Worm (Caenorhabditis elegans) whole organism, L4 larva: Measurements from ENCODE around the gene acr-16.
A peak's percentile ranks its signal among the peaks of the same experiment; 100 is the strongest.

Experiments used
- F10B5.3 ChIP-seq: sonication (generic microtip); optimal IDR thresholded peaks from 2 replicates; lab custom pipeline; 2016; ENCODE audit warnings: mild to moderate bottlenecking, missing genetic modification characterization, missing compliant biosample characterization
- F49E8.2 ChIP-seq: sonication (generic microtip); optimal IDR thresholded peaks from 2 replicates; lab custom pipeline; 2016; ENCODE audit warnings: missing compliant biosample characterization, mild to moderate bottlenecking, missing genetic modification characterization, borderline replicate concordance
- R02D3.7 ChIP-seq: fragments of 150-350 bp; sonication (generic microtip); optimal IDR thresholded peaks from 3 replicates; lab custom pipeline; 2014; ENCODE audit warnings: missing biosample characterization, missing genetic modification characterization
- Y48G9A.11 ChIP-seq: fragments of 200-800 bp; sonication (Bioruptor generic); IDR thresholded peaks from 2 replicates; pipeline ENCODE4 v1.3.6; 2022; ENCODE audit warnings: missing genetic modification reagents, missing genetic modification characterization, missing compliant biosample characterization
- Y5F2A.4 ChIP-seq: fragments of 200-800 bp; sonication (Bioruptor generic); optimal IDR thresholded peaks from 2 replicates; lab custom pipeline; 2018; ENCODE audit warnings: mild to moderate bottlenecking, missing genetic modification characterization, missing compliant biosample characterization
- Y75B8A.6 ChIP-seq: fragments of 200-800 bp; sonication (Bioruptor generic); IDR thresholded peaks from 2 replicates; pipeline ENCODE4 v1.3.6; 2022; ENCODE audit warnings: missing genetic modification reagents, missing genetic modification characterization, missing compliant biosample characterization
- ZK546.5 ChIP-seq, 2 experiments: sonication (generic microtip); optimal IDR thresholded peaks; 2 replicates each; lab custom pipeline; 2017; ENCODE audit warnings: missing biosample characterization in 2 of 2, missing genetic modification characterization in 2 of 2
- aly-2 ChIP-seq: sonication (generic microtip); optimal IDR thresholded peaks from 2 replicates; lab custom pipeline; 2018; ENCODE audit warnings: missing biosample characterization, missing genetic modification characterization
- ama-1 ChIP-seq: fragments of 150-350 bp; optimal IDR thresholded peaks from 2 replicates; lab custom pipeline; 2014; ENCODE audit warnings: inconsistent platforms, mixed read lengths
- attf-4 ChIP-seq: sonication (generic microtip); optimal IDR thresholded peaks from 3 replicates; lab custom pipeline; 2017; ENCODE audit warnings: missing biosample characterization, missing genetic modification characterization
- ceh-20 ChIP-seq: fragments of 200-800 bp; sonication (Bioruptor generic); IDR thresholded peaks from 2 replicates; pipeline ENCODE4 v1.3.6; 2022; ENCODE audit warnings: missing genetic modification reagents, missing genetic modification characterization, missing compliant biosample characterization
- ceh-44 ChIP-seq: fragments of 200-800 bp; sonication (Bioruptor generic); IDR thresholded peaks from 2 replicates; pipeline ENCODE4 v1.3.6; 2022; ENCODE audit warnings: missing genetic modification reagents, missing genetic modification characterization, missing compliant biosample characterization
- cey-2 ChIP-seq: sonication (generic microtip); optimal IDR thresholded peaks from 3 replicates; lab custom pipeline; 2017; ENCODE audit warnings: missing genetic modification characterization, mild to moderate bottlenecking, missing compliant biosample characterization, antibody characterized with exemption, borderline replicate concordance; ENCODE audit not compliant: insufficient read depth
- daf-12 ChIP-seq: fragments of 150-350 bp; optimal IDR thresholded peaks from 2 replicates; lab custom pipeline; 2014; ENCODE audit warnings: missing biosample characterization, missing genetic modification reagents, missing genetic modification characterization
- dmd-6 ChIP-seq: fragments of 200-800 bp; sonication (Bioruptor generic); IDR thresholded peaks from 2 replicates; pipeline ENCODE4 v1.3.6; 2022; ENCODE audit warnings: missing genetic modification reagents, missing genetic modification characterization, missing compliant biosample characterization
- dmd-9 ChIP-seq: fragments of 200-800 bp; sonication (Bioruptor generic); IDR thresholded peaks from 2 replicates; pipeline ENCODE4 v1.3.6; 2022; ENCODE audit warnings: missing genetic modification reagents, missing genetic modification characterization, missing compliant biosample characterization
- dpl-1 ChIP-seq: fragments of 150-350 bp; optimal IDR thresholded peaks from 2 replicates; lab custom pipeline; 2014; ENCODE audit warnings: missing biosample characterization, missing genetic modification reagents, missing genetic modification characterization
- dve-1 ChIP-seq: sonication (generic microtip); optimal IDR thresholded peaks from 2 replicates; lab custom pipeline; 2017; ENCODE audit warnings: antibody characterized with exemption, mild to moderate bottlenecking, missing genetic modification characterization, missing compliant biosample characterization; ENCODE audit not compliant: insufficient read depth
- egl-43 ChIP-seq: fragments of 200-800 bp; sonication (Bioruptor generic); IDR thresholded peaks from 2 replicates; pipeline ENCODE4 v1.3.6; 2022; ENCODE audit warnings: missing genetic modification reagents, missing genetic modification characterization, missing compliant biosample characterization
- gei-8 ChIP-seq: fragments of 200-800 bp; sonication (Bioruptor generic); optimal IDR thresholded peaks from 2 replicates; lab custom pipeline; 2018; ENCODE audit warnings: mild to moderate bottlenecking, missing genetic modification characterization, missing compliant biosample characterization
- hlh-11 ChIP-seq: fragments of 200-800 bp; sonication (Bioruptor generic); optimal IDR thresholded peaks from 2 replicates; lab custom pipeline; 2018; ENCODE audit warnings: mild to moderate bottlenecking, missing genetic modification characterization, missing compliant biosample characterization
- hmg-1.1 ChIP-seq: fragments of 200-800 bp; sonication (Bioruptor generic); IDR thresholded peaks from 2 replicates; pipeline ENCODE4 v1.3.6; 2022; ENCODE audit warnings: missing genetic modification reagents, missing genetic modification characterization, missing compliant biosample characterization
- lin-38 ChIP-seq: fragments of 200-800 bp; sonication (Bioruptor generic); IDR thresholded peaks from 2 replicates; pipeline ENCODE4 v1.3.6; 2022; ENCODE audit warnings: missing genetic modification reagents, missing genetic modification characterization, missing compliant biosample characterization
- madf-9 ChIP-seq: fragments of 200-800 bp; sonication (Bioruptor generic); conservative IDR thresholded peaks from 2 replicates; pipeline ENCODE4 v1.3.6; 2022; ENCODE audit warnings: missing genetic modification reagents, missing genetic modification characterization, missing compliant biosample characterization
- mdl-1 ChIP-seq, 2 experiments: fragments of 150-350 bp in 1 of 2; sonication (generic microtip) in 1 of 2; optimal IDR thresholded peaks; 2 replicates each; lab custom pipeline; 2014 to 2017; ENCODE audit warnings: missing biosample characterization in 2 of 2, missing genetic modification characterization in 2 of 2
- mes-2 ChIP-seq: sonication (generic microtip); optimal IDR thresholded peaks from 2 replicates; lab custom pipeline; 2016; ENCODE audit warnings: missing genotype, mild to moderate bottlenecking, missing genetic modification characterization, missing compliant biosample characterization; ENCODE audit not compliant: poor library complexity, severe bottlenecking
- mxl-3 ChIP-seq: fragments of 200-800 bp; sonication (Bioruptor generic); optimal IDR thresholded peaks from 2 replicates; lab custom pipeline; 2018; ENCODE audit warnings: mild to moderate bottlenecking, missing genetic modification characterization, missing compliant biosample characterization
- nhr-102 ChIP-seq: sonication (generic microtip); optimal IDR thresholded peaks from 2 replicates; lab custom pipeline; 2016; ENCODE audit warnings: mild to moderate bottlenecking, missing genetic modification characterization, moderate library complexity, missing compliant biosample characterization
- nhr-11 ChIP-seq: fragments of 150-350 bp; optimal IDR thresholded peaks from 2 replicates; lab custom pipeline; 2014; ENCODE audit warnings: missing biosample characterization, missing genetic modification characterization
- nhr-25 ChIP-seq: sonication (generic microtip); optimal IDR thresholded peaks from 2 replicates; lab custom pipeline; 2017; ENCODE audit warnings: missing genetic modification characterization, mild to moderate bottlenecking, missing compliant biosample characterization, antibody characterized with exemption, moderate library complexity, borderline replicate concordance; ENCODE audit not compliant: insufficient read depth
- nhr-41 ChIP-seq: fragments of 200-800 bp; sonication (Bioruptor generic); IDR thresholded peaks from 2 replicates; pipeline ENCODE4 v1.3.6; 2022; ENCODE audit warnings: missing genetic modification reagents, missing genetic modification characterization, missing compliant biosample characterization
- nhr-6 ChIP-seq: fragments of 150-350 bp; optimal IDR thresholded peaks from 2 replicates; lab custom pipeline; 2014; ENCODE audit warnings: missing biosample characterization, missing genetic modification characterization
- pha-4 ChIP-seq, 2 experiments: fragments of 150-350 bp in 1 of 2; fragments of 200-800 bp in 1 of 2; sonication (Bioruptor generic) in 1 of 2; IDR thresholded peaks in 1 of 2; optimal IDR thresholded peaks in 1 of 2; 2 replicates each; pipeline versions ENCODE4 v1.3.6 to Lab custom; 2014 to 2022; ENCODE audit warnings: missing genetic modification characterization in 2 of 2, missing genetic modification reagents in 2 of 2, missing biosample characterization in 1 of 2, missing compliant biosample characterization in 1 of 2
- sdz-12 ChIP-seq: fragments of 200-800 bp; sonication (Bioruptor generic); optimal IDR thresholded peaks from 2 replicates; lab custom pipeline; 2018; ENCODE audit warnings: mild to moderate bottlenecking, missing genetic modification characterization, missing compliant biosample characterization
- skn-1 ChIP-seq: fragments of 150-350 bp; optimal IDR thresholded peaks from 2 replicates; lab custom pipeline; 2014; ENCODE audit warnings: missing biosample characterization, missing genetic modification characterization
- snpc-4 ChIP-seq: fragments of 150-350 bp; optimal IDR thresholded peaks from 2 replicates; lab custom pipeline; 2014; ENCODE audit warnings: missing biosample characterization, missing genetic modification characterization
- spr-1 ChIP-seq: sonication (generic microtip); optimal IDR thresholded peaks from 2 replicates; lab custom pipeline; 2016; ENCODE audit warnings: mild to moderate bottlenecking, missing genetic modification characterization, missing compliant biosample characterization
- spr-3 ChIP-seq: fragments of 200-800 bp; sonication (Bioruptor generic); optimal IDR thresholded peaks from 2 replicates; lab custom pipeline; 2018; ENCODE audit warnings: mild to moderate bottlenecking, missing genetic modification characterization, missing compliant biosample characterization
- tra-1 ChIP-seq: fragments of 200-800 bp; sonication (Bioruptor generic); IDR thresholded peaks from 2 replicates; pipeline ENCODE4 v1.3.6; 2022; ENCODE audit warnings: missing genetic modification reagents, missing genetic modification characterization, missing compliant biosample characterization
- unc-62 ChIP-seq, 3 experiments: fragments of 150-350 bp in 1 of 3; sonication (generic microtip); optimal IDR thresholded peaks in 2 of 3; peaks in 1 of 3; 1 replicate in 1 of 3; 2 replicates in 2 of 3; lab custom pipeline; 2014 to 2017; ENCODE audit warnings: missing biosample characterization in 3 of 3, missing genetic modification characterization in 3 of 3, missing genetic modification reagents in 3 of 3, missing genotype in 1 of 3
- zip-11 ChIP-seq: fragments of 200-800 bp; sonication (Bioruptor generic); IDR thresholded peaks from 2 replicates; pipeline ENCODE4 v1.3.6; 2022; ENCODE audit warnings: missing genetic modification characterization, missing compliant biosample characterization
- zip-2 ChIP-seq: fragments of 150-350 bp; optimal IDR thresholded peaks from 2 replicates; lab custom pipeline; 2014; ENCODE audit warnings: missing biosample characterization, missing genetic modification characterization

Gene acr-16

DNA sequence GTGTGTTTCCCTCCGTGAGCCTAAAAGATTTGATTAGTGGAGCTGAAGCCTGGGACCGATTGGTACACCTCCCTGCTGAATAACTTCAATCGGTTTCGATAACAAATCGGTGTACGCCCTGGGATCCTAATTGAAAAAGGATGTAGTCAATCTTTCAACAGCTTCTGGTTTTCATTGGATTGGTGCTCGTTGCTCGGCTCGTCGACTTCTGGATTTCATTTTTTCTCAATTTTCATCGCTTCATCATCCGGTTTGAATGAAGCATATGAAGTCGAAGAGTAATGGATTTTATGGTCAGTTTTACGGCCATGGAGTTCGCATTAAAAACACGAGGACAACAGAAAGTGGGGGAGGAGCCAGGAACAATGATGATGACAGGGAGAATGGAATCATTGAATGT is 5.1 kb upstream of the acr-16 start (continued):
- no peak for TF ChIP-seq nhr-25 (tag; lab: Kevin White, UChicago)
- TF ChIP-seq dpl-1 (GFP tag; lab: Kevin White, UChicago) = no peak

DNA sequence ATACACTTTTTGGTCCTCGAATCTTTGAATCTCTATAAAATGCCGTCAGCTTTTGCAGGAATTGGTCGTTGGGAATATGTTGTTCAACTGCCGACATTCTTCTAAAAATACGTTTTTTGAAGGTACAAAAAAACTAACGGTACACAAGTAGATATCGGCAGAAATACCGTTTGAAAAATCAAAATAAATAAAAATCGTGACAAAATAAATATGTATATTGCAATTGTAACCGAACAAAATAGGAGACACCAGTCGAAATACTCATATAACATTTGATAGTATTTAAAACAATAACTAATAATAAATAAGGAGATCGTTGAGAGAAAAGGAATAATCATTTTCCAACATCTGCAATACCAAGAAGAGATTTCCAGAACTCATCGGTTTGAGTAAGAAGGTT is 4.1 kb downstream of the acr-16 start, which contains the start of gene F25G6.8:
Gene F25G6.8 (minus strand): TSS at position 101 of the 400 bp plus-strand sequence.
- TF ChIP-seq lin-38 (GFP tag; lab: Robert Waterston, UW) (peak; percentile 5; the same call in 1 of the 2 replicates), F10B5.3 (tag; lab: Kevin White, UChicago) (no peak)
- TF ChIP-seq, all 104 proteins: peak for 1

DNA sequence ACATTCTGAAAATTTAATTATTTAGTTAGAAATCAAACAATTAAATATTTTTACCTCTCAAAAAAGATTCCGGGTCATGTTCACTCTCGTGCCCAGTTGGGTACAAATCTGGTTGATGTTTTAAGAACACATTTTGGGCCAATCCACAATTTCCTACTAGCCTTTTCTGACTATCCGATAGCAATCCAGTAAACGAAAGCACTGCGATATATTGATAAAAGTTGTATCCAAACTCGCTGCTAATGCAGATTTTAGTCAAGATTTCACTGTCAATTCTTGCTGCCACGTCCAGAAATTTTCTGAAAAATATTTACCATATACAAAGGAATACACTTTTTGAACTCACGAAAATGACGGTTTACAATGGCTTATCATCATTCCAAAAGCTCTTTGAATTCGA is 8.2 kb downstream of the acr-16 start:
- no peak for TF ChIP-seq dmd-9 (GFP tag; lab: Robert Waterston, UW)
- no peak for TF ChIP-seq spr-1 (tag; lab: Kevin White, UChicago)
- no peak for TF ChIP-seq zip-11 (GFP tag; lab: Robert Waterston, UW)
- no peak for TF ChIP-seq R02D3.7
- TF ChIP-seq nhr-41 (GFP tag; lab: Robert Waterston, UW) = no peak
- TF ChIP-seq attf-4 (tag; lab: Kevin White, UChicago) = no peak
- peak in 1 of 2 experiments; percentile 91 for TF ChIP-seq unc-62 (GFP tag; optimal IDR thresholded peaks at IDR 0.05 in 1 of 2; lab: Kevin White, UChicago)
- no peak for TF ChIP-seq unc-62 (tag; optimal IDR thresholded peaks at IDR 0.05; lab: Kevin White, UChicago)

DNA sequence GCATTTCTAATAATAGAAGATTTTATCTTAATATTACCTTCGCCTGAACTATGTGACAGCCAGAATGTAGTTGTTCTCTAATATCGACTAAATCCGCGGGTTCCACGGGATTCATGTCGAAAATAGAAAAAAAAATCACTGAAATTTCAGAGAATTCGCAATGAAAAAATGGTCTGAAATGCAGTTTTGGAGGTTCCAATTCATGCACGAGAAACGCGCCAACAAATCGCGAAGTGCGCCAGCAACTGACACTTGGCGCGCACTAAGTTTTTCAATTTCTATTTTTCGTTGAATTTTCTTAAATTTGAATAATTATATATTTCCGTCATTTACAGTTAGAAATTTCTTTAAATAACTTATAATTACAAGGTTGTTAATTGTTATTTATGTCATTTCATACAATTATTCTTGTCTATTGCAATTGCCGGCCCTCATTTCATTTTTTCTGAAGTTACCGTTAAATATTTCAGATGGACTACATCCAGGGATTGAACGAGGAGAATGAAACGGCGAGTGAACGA is 8.9 kb downstream of the acr-16 start, which contains the start of the genes F25G6.9 and symk-1:
Gene F25G6.9 (minus strand): TSS at position 160 of the 521 bp plus-strand sequence.
Gene symk-1 (plus strand): TSS at position 471 of the 521 bp plus-strand sequence.
- no peak for TF ChIP-seq pha-4 (GFP tag; IDR thresholded peaks at IDR 0.05; lab: Robert Waterston, UW)
- no peak for TF ChIP-seq pha-4 (tag; optimal IDR thresholded peaks at IDR 0.05; lab: Kevin White, UChicago)
- no peak for TF ChIP-seq ama-1 (lab: Kevin White, UChicago)
- peak; percentile 6 for TF ChIP-seq F49E8.2 (tag; lab: Kevin White, UChicago)
- no peak for TF ChIP-seq ceh-20 (GFP tag; lab: Robert Waterston, UW)
- no peak for TF ChIP-seq skn-1
- no peak for TF ChIP-seq gei-8 (GFP tag; lab: Kevin White, UChicago)
- no peak for TF ChIP-seq spr-3
- TF ChIP-seq lin-38 (GFP tag; lab: Robert Waterston, UW) = no peak
- no peak for TF ChIP-seq ZK546.5 (tag; optimal IDR thresholded peaks at IDR 0.05; lab: Kevin White, UChicago)
- TF ChIP-seq sdz-12 (GFP tag; lab: Kevin White, UChicago) = no peak
- no peak for TF ChIP-seq Y48G9A.11 (GFP tag; lab: Robert Waterston, UW)
- no peak for TF ChIP-seq zip-2 (tag; lab: Kevin White, UChicago)
- TF ChIP-seq ceh-44 (GFP tag; lab: Robert Waterston, UW) = no peak
- peak; percentile 67 for TF ChIP-seq mes-2 (tag; lab: Kevin White, UChicago)
- no peak for TF ChIP-seq aly-2 (tag; lab: Kevin White, UChicago)
- TF ChIP-seq dve-1 (tag; lab: Kevin White, UChicago) = peak; percentile 54
- TF ChIP-seq egl-43 (GFP tag; lab: Robert Waterston, UW) = no peak
- TF ChIP-seq nhr-41 (GFP tag; lab: Robert Waterston, UW) = no peak
- TF ChIP-seq mdl-1 (tag; optimal IDR thresholded peaks at IDR 0.05; lab: Kevin White, UChicago) = no peak
- peak; percentile 70 for TF ChIP-seq hmg-1.1
- TF ChIP-seq hlh-11 (tag; lab: Kevin White, UChicago) = peak; percentile 51
- TF ChIP-seq cey-2 (tag; lab: Kevin White, UChicago) = no peak
- TF ChIP-seq dmd-6 = peak; percentile 46
- TF ChIP-seq dpl-1 (GFP tag; lab: Kevin White, UChicago) = peak; percentile 63
- TF ChIP-seq mxl-3 (GFP tag; lab: Kevin White, UChicago) = no peak
- TF ChIP-seq Y5F2A.4 = no peak
- no peak for TF ChIP-seq nhr-11 (tag; lab: Kevin White, UChicago)
- peak; percentile 39 for TF ChIP-seq F10B5.3 (tag; lab: Kevin White, UChicago)
- no peak for TF ChIP-seq Y75B8A.6 (GFP tag; lab: Robert Waterston, UW)
- TF ChIP-seq tra-1 (GFP tag; lab: Robert Waterston, UW) = 0 out of 2 replicates have a peak, but pooled peaks have one; percentile 14
- no peak for TF ChIP-seq madf-9 (GFP tag; lab: Robert Waterston, UW)
- no peak for TF ChIP-seq snpc-4 (tag; lab: Kevin White, UChicago)
- TF ChIP-seq nhr-102 (tag; lab: Kevin White, UChicago) = peak; percentile 60
- TF ChIP-seq daf-12 (tag; lab: Kevin White, UChicago) = no peak
- TF ChIP-seq nhr-6 = peak; percentile 35
